Worm (Caenorhabditis elegans) whole organism, young adult: ENCODE results near the gene M28.8.

Source experiments
- D2030.7 ChIP-seq: fragments of 200-800 bp; sonication (Bioruptor generic); IDR thresholded peaks from 2 replicates; pipeline ENCODE4 v1.3.6; 2022; ENCODE audit warnings: missing genetic modification reagents, missing genetic modification characterization, missing compliant biosample characterization
- F10E7.11 ChIP-seq: sonication (generic microtip); optimal IDR thresholded peaks from 2 replicates; lab custom pipeline; 2017; ENCODE audit warnings: mild to moderate bottlenecking, missing genetic modification characterization, moderate library complexity, missing compliant biosample characterization
- F22D6.2 ChIP-seq: sonication (generic microtip); optimal IDR thresholded peaks from 2 replicates; lab custom pipeline; 2016; ENCODE audit warnings: mild to moderate bottlenecking, missing genetic modification characterization, missing compliant biosample characterization
- F33H1.4 ChIP-seq: fragments of 200-800 bp; sonication (Bioruptor generic); IDR thresholded peaks from 2 replicates; pipeline ENCODE4 v1.3.6; 2022; ENCODE audit warnings: missing genetic modification reagents, missing genetic modification characterization, missing compliant biosample characterization
- F49E8.2 ChIP-seq: sonication (generic microtip); optimal IDR thresholded peaks from 3 replicates; lab custom pipeline; 2017; ENCODE audit warnings: missing genetic modification characterization, mild to moderate bottlenecking, missing compliant biosample characterization, antibody characterized with exemption, moderate library complexity; ENCODE audit not compliant: insufficient read depth
- F57A8.1 ChIP-seq: fragments of 200-800 bp; sonication (Bioruptor generic); optimal IDR thresholded peaks from 2 replicates; lab custom pipeline; 2018; ENCODE audit warnings: mild to moderate bottlenecking, missing genetic modification characterization, moderate library complexity, missing compliant biosample characterization
- F57C9.4 ChIP-seq: sonication (generic microtip); optimal IDR thresholded peaks from 2 replicates; lab custom pipeline; 2017; ENCODE audit warnings: mild to moderate bottlenecking, missing genetic modification characterization, missing compliant biosample characterization
- T26A5.8 ChIP-seq: sonication (generic microtip); optimal IDR thresholded peaks from 2 replicates; lab custom pipeline; 2016; ENCODE audit warnings: missing genetic modification characterization, missing compliant biosample characterization
- atf-7 ChIP-seq: sonication (generic microtip); optimal IDR thresholded peaks from 2 replicates; lab custom pipeline; 2017; ENCODE audit warnings: mild to moderate bottlenecking, missing genetic modification characterization, missing compliant biosample characterization
- athp-1 ChIP-seq: sonication (generic microtip); optimal IDR thresholded peaks from 2 replicates; lab custom pipeline; 2017; ENCODE audit warnings: mild to moderate bottlenecking, missing genetic modification characterization, missing compliant biosample characterization
- attf-3 ChIP-seq: fragments of 200-800 bp; sonication (Bioruptor generic); conservative IDR thresholded peaks from 2 replicates; pipeline ENCODE4 v1.3.6; 2022; ENCODE audit warnings: missing genetic modification reagents, missing genetic modification characterization, missing compliant biosample characterization
- bed-1 ChIP-seq: fragments of 200-800 bp; sonication (Bioruptor generic); IDR thresholded peaks from 2 replicates; pipeline ENCODE4 v1.3.6; 2022; ENCODE audit warnings: missing genetic modification reagents, missing genetic modification characterization, missing compliant biosample characterization
- ccch-3 ChIP-seq: fragments of 200-800 bp; sonication (Bioruptor generic); optimal IDR thresholded peaks from 2 replicates; lab custom pipeline; 2018; ENCODE audit warnings: mild to moderate bottlenecking, missing genetic modification characterization, missing compliant biosample characterization
- ceh-79 ChIP-seq: sonication (generic microtip); optimal IDR thresholded peaks from 2 replicates; lab custom pipeline; 2017; ENCODE audit warnings: mild to moderate bottlenecking, missing genetic modification characterization, missing compliant biosample characterization
- dox-1 ChIP-seq: fragments of 200-800 bp; sonication (Bioruptor generic); IDR thresholded peaks from 2 replicates; pipeline ENCODE4 v1.3.6; 2022; ENCODE audit warnings: missing genetic modification reagents, missing genetic modification characterization, missing compliant biosample characterization
- dpff-1 ChIP-seq: sonication (generic microtip); optimal IDR thresholded peaks from 2 replicates; lab custom pipeline; 2017; ENCODE audit warnings: mild to moderate bottlenecking, missing genetic modification characterization, missing compliant biosample characterization
- ets-4 ChIP-seq: fragments of 200-800 bp; sonication (Bioruptor generic); optimal IDR thresholded peaks from 2 replicates; lab custom pipeline; 2018; ENCODE audit warnings: mild to moderate bottlenecking, missing genetic modification characterization, missing compliant biosample characterization
- hlh-12 ChIP-seq: sonication (generic microtip); optimal IDR thresholded peaks from 2 replicates; lab custom pipeline; 2016; ENCODE audit warnings: missing genetic modification characterization, missing compliant biosample characterization
- hsf-1 ChIP-seq: fragments of 200-800 bp; sonication (Bioruptor generic); IDR thresholded peaks from 2 replicates; pipeline ENCODE4 v1.3.6; 2022; ENCODE audit warnings: missing genetic modification reagents, missing genetic modification characterization, missing compliant biosample characterization
- let-526 ChIP-seq: fragments of 200-800 bp; sonication (Bioruptor generic); IDR thresholded peaks from 2 replicates; pipeline ENCODE4 v1.3.6; 2022; ENCODE audit warnings: missing genetic modification reagents, missing genetic modification characterization, missing compliant biosample characterization
- lin-35 ChIP-seq, 3 experiments: fragments of 150-350 bp in 2 of 3; sonication (generic microtip) in 1 of 3; optimal IDR thresholded peaks; 2 replicates each; lab custom pipeline; 2014 to 2018; ENCODE audit warnings: missing biosample characterization in 3 of 3, missing genetic modification characterization in 3 of 3, missing genetic modification reagents in 3 of 3
- lsy-27 ChIP-seq: sonication (generic microtip); optimal IDR thresholded peaks from 2 replicates; lab custom pipeline; 2017; ENCODE audit warnings: missing genetic modification characterization, mild to moderate bottlenecking, missing compliant biosample characterization, antibody characterized with exemption, missing genotype, borderline replicate concordance; ENCODE audit not compliant: insufficient read depth
- mxl-1 ChIP-seq: sonication (generic microtip); optimal IDR thresholded peaks from 2 replicates; lab custom pipeline; 2016; ENCODE audit warnings: missing genetic modification characterization, missing compliant biosample characterization
- nhr-80 ChIP-seq: sonication (generic microtip); optimal IDR thresholded peaks from 2 replicates; lab custom pipeline; 2016; ENCODE audit warnings: missing genetic modification characterization, missing compliant biosample characterization
- pha-4 ChIP-seq: fragments of 150-350 bp; sonication (generic microtip); optimal IDR thresholded peaks from 2 replicates; lab custom pipeline; 2014; ENCODE audit warnings: missing biosample characterization, missing genetic modification reagents, missing genetic modification characterization
- repo-1 ChIP-seq: sonication (generic microtip); optimal IDR thresholded peaks from 2 replicates; lab custom pipeline; 2017; ENCODE audit warnings: mild to moderate bottlenecking, missing genetic modification characterization, missing compliant biosample characterization
- rpc-1 ChIP-seq, 2 experiments: fragments of 150-350 bp in 1 of 2; sonication (generic microtip) in 1 of 2; optimal IDR thresholded peaks; 2 replicates each; lab custom pipeline; 2014 to 2018; ENCODE audit warnings: missing biosample characterization in 1 of 2, missing genetic modification characterization in 1 of 2, missing genetic modification reagents in 1 of 2, missing genotype in 1 of 2
- sea-2 ChIP-seq: fragments of 200-800 bp; sonication (Bioruptor generic); IDR thresholded peaks from 2 replicates; pipeline ENCODE4 v1.3.6; 2022; ENCODE audit warnings: missing genetic modification characterization, missing compliant biosample characterization
- snpc-3.4 ChIP-seq: sonication (generic microtip); optimal IDR thresholded peaks from 2 replicates; lab custom pipeline; 2017; ENCODE audit warnings: missing genetic modification characterization, mild to moderate bottlenecking, missing compliant biosample characterization, antibody characterized with exemption, moderate library complexity, missing genotype, missing genetic modification reagents
- sptf-2 ChIP-seq: fragments of 200-800 bp; sonication (Bioruptor generic); optimal IDR thresholded peaks from 2 replicates; lab custom pipeline; 2018; ENCODE audit warnings: mild to moderate bottlenecking, missing genetic modification characterization, missing compliant biosample characterization
- unc-62 ChIP-seq: fragments of 150-350 bp; optimal IDR thresholded peaks from 2 replicates; lab custom pipeline; 2014; ENCODE audit warnings: missing biosample characterization, missing genetic modification reagents, missing genetic modification characterization
- ztf-18 ChIP-seq: sonication (generic microtip); optimal IDR thresholded peaks from 2 replicates; lab custom pipeline; 2016; ENCODE audit warnings: missing genotype, mild to moderate bottlenecking, missing genetic modification characterization, missing compliant biosample characterization
- ztf-26 ChIP-seq: sonication (generic microtip); optimal IDR thresholded peaks from 2 replicates; lab custom pipeline; 2017; ENCODE audit warnings: missing genetic modification characterization, missing compliant biosample characterization
- ztf-28 ChIP-seq: fragments of 200-800 bp; sonication (Bioruptor generic); IDR thresholded peaks from 2 replicates; pipeline ENCODE4 v1.3.6; 2022; ENCODE audit warnings: missing genetic modification reagents, missing genetic modification characterization, missing compliant biosample characterization

M28.8 gene

ce11 chrII:10594758-10595157, 33.3 kb upstream of the M28.8 start, which contains the start of gene C14A4.6:
C14A4.6 (minus strand) TSS chrII:10594776.
- TF ChIP-seq snpc-3.4 (tag; lab: Kevin White, UChicago) (no peak), F22D6.2 (no peak), dox-1 (GFP tag; lab: Robert Waterston, UW) (0 out of 2 replicates have a peak, but pooled peaks have one; percentile 28), ztf-26 (tag; lab: Kevin White, UChicago) (no peak), ets-4 (GFP tag; lab: Kevin White, UChicago) (no peak), nhr-80 (tag; lab: Kevin White, UChicago) (peak; percentile 72)

ce11 chrII:10596462-10596861, 31.6 kb upstream of the M28.8 start, which contains the start of gene C14A4.7:
C14A4.7 (minus strand) TSS chrII:10596562.
- TF ChIP-seq unc-62 (GFP tag; lab: Kevin White, UChicago) (no peak), nhr-80 (tag; lab: Kevin White, UChicago) (peak; percentile 23)

- no peak for TF ChIP-seq lsy-27 (tag; lab: Kevin White, UChicago)
- no peak for TF ChIP-seq ztf-28 (GFP tag; lab: Robert Waterston, UW)
- no peak for TF ChIP-seq attf-3 (GFP tag; lab: Robert Waterston, UW)
- no peak for TF ChIP-seq atf-7 (tag; lab: Kevin White, UChicago)
- no peak for TF ChIP-seq dpff-1 (tag; lab: Kevin White, UChicago)
- TF ChIP-seq ceh-79 (tag; lab: Kevin White, UChicago): no peak
- TF ChIP-seq hlh-12 (tag; lab: Kevin White, UChicago): no peak
- no peak for TF ChIP-seq hsf-1 (GFP tag; lab: Robert Waterston, UW)
- TF ChIP-seq let-526 (GFP tag; lab: Robert Waterston, UW): no peak
- no peak for TF ChIP-seq bed-1 (GFP tag; lab: Robert Waterston, UW)
- no peak for TF ChIP-seq T26A5.8 (tag; lab: Kevin White, UChicago)
- TF ChIP-seq lin-35 (GFP tag; optimal IDR thresholded peaks at IDR 0.05; lab: Kevin White, UChicago): no peak
- no peak for TF ChIP-seq pha-4 (tag; lab: Kevin White, UChicago)
Measured at ce11 chrII:10598039-10598438, 30.0 kb upstream of the M28.8 start, which contains the start of gene C14A4.8. C14A4.8 (minus strand) TSS chrII:10598139.

- TF ChIP-seq F57A8.1 (GFP tag; lab: Kevin White, UChicago) (no peak), snpc-3.4 (tag; lab: Kevin White, UChicago) (no peak), unc-62 (GFP tag; lab: Kevin White, UChicago) (no peak), ccch-3 (no peak), sptf-2 (no peak), rpc-1 (optimal IDR thresholded peaks at IDR 0.05; lab: Kevin White, UChicago) (no peak), rpc-1 (tag; optimal IDR thresholded peaks at IDR 0.05; lab: Kevin White, UChicago) (no peak), sea-2 (GFP tag; lab: Robert Waterston, UW) (no peak), athp-1 (tag; lab: Kevin White, UChicago) (no peak), lsy-27 (tag; lab: Kevin White, UChicago) (no peak), F49E8.2 (tag; lab: Kevin White, UChicago) (no peak), F57C9.4 (tag; lab: Kevin White, UChicago) (no peak), T26A5.8 (tag; lab: Kevin White, UChicago) (no peak), F10E7.11 (tag; lab: Kevin White, UChicago) (no peak)
Measured at ce11 chrII:10598970-10599369, 29.1 kb upstream of the M28.8 start, which contains the start of gene C14A4.9. C14A4.9 (plus strand) TSS chrII:10599337.

ce11 chrII:10602184-10602583, 25.9 kb upstream of the M28.8 start, which contains the start of gene srv-2:
srv-2 (minus strand) TSS chrII:10602284.
- no peak for TF ChIP-seq mxl-1 (tag; lab: Kevin White, UChicago)
- no peak for TF ChIP-seq D2030.7
- TF ChIP-seq ztf-18 (tag; lab: Kevin White, UChicago): no peak
- TF ChIP-seq F33H1.4: no peak
- TF ChIP-seq attf-3 (GFP tag; lab: Robert Waterston, UW): no peak
- TF ChIP-seq F22D6.2: no peak
- no peak for TF ChIP-seq repo-1 (tag; lab: Kevin White, UChicago)
- no peak for TF ChIP-seq pha-4 (tag; lab: Kevin White, UChicago)
- TF ChIP-seq ztf-28 (GFP tag; lab: Robert Waterston, UW): no peak
